Worm (Caenorhabditis elegans) whole organism, mixed stage, embryonic: ENCODE data around the gene dpf-2.

Source experiments
- ceh-43 ChIP-seq: fragments of 200-800 bp; sonication (Bioruptor generic); optimal IDR thresholded peaks from 2 replicates; lab custom pipeline; 2018; ENCODE audit warnings: mild to moderate bottlenecking, missing genetic modification characterization, moderate library complexity, missing compliant biosample characterization
- ceh-83 ChIP-seq: fragments of 200-800 bp; sonication (Bioruptor generic); optimal IDR thresholded peaks from 2 replicates; lab custom pipeline; 2018; ENCODE audit warnings: mild to moderate bottlenecking, missing genetic modification characterization, missing compliant biosample characterization
- cnd-1 ChIP-seq: fragments of 200-800 bp; sonication (Bioruptor generic); optimal IDR thresholded peaks from 2 replicates; lab custom pipeline; 2018; ENCODE audit warnings: mild to moderate bottlenecking, missing genetic modification characterization, missing compliant biosample characterization
- ham-2 ChIP-seq: fragments of 200-800 bp; sonication (Bioruptor generic); optimal IDR thresholded peaks from 2 replicates; lab custom pipeline; 2018; ENCODE audit warnings: mild to moderate bottlenecking, missing genetic modification characterization, missing compliant biosample characterization
- hlh-1 ChIP-seq: fragments of 150-350 bp; optimal IDR thresholded peaks from 2 replicates; lab custom pipeline; 2014; ENCODE audit warnings: missing biosample characterization, missing genetic modification reagents, missing genetic modification characterization
- lin-32 ChIP-seq: fragments of 200-800 bp; sonication (Bioruptor generic); optimal IDR thresholded peaks from 2 replicates; lab custom pipeline; 2018; ENCODE audit warnings: mild to moderate bottlenecking, missing genetic modification characterization, missing compliant biosample characterization
- mab-5 ChIP-seq: fragments of 150-350 bp; optimal IDR thresholded peaks from 2 replicates; lab custom pipeline; 2014; ENCODE audit warnings: missing biosample characterization, missing genetic modification characterization
- nhr-2 ChIP-seq: fragments of 150-350 bp; optimal IDR thresholded peaks from 2 replicates; lab custom pipeline; 2014; ENCODE audit warnings: missing biosample characterization, missing genetic modification characterization
- nhr-28 ChIP-seq: fragments of 150-350 bp; optimal IDR thresholded peaks from 2 replicates; lab custom pipeline; 2014; ENCODE audit warnings: missing biosample characterization, missing genetic modification characterization
- nhr-76 ChIP-seq: sonication (generic microtip); optimal IDR thresholded peaks from 2 replicates; lab custom pipeline; 2017; ENCODE audit warnings: missing biosample characterization, missing genetic modification characterization
- sptf-1 ChIP-seq: sonication (generic microtip); optimal IDR thresholded peaks from 2 replicates; lab custom pipeline; 2017; ENCODE audit warnings: mild to moderate bottlenecking, missing genetic modification characterization, moderate library complexity, missing compliant biosample characterization
- tbx-8 ChIP-seq: fragments of 200-800 bp; sonication (Bioruptor generic); optimal IDR thresholded peaks from 2 replicates; lab custom pipeline; 2018; ENCODE audit warnings: mild to moderate bottlenecking, missing genetic modification characterization, moderate library complexity, missing compliant biosample characterization
- unc-62 ChIP-seq: fragments of 150-350 bp; optimal IDR thresholded peaks from 2 replicates; lab custom pipeline; 2014; ENCODE audit warnings: missing biosample characterization, missing genetic modification reagents, missing genetic modification characterization

Gene dpf-2

DNA sequence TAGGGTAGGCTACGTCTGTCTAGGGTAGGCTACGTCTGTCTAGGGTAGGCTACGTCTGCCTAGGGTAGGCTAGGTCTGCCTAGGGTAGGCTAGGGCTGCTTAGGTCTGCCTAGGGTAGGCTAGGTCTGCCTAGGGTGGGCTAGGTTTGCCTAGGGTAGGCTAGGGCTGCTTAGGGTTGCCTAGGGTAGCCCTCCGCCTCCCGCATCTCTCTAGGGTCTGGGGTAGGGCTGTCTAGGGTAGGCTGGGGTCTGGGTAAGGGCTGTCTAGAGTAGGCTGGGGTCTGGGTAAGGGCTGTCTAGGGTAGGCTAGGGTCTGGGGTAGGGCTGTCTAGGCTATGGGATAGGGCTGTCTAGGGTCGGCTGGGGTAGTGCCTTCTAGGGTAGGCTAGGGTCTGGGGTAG lies 46.1 kb downstream of the dpf-2 start:
- no peak for TF ChIP-seq nhr-76 (tag; lab: Kevin White, UChicago)
- peak; percentile 41 for TF ChIP-seq ceh-83 (GFP tag; lab: Kevin White, UChicago)

DNA sequence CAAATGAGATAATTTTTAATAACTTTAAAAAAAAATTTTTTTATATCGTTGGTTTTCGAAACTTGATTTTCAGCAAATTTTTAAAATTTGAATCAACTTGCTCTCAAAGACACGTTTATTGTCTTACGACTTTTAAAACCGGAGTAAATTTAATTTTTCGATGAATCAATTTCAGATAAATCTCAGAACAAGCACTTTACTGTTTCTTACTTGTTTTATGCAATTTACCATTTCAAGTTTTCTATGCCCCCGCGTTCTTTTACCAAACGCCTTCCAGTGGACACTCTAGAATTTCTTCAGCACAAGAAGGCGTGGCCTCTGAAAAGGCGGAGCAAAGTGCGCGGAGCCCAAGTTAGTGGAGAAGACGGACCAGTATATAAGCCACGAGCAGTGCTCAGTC lies 49.5 kb downstream of the dpf-2 start, which contains the start of gene flp-8:
flp-8 (plus strand) TSS at position 301 of the 400 bp plus-strand sequence.
- no peak for TF ChIP-seq unc-62 (GFP tag; lab: Kevin White, UChicago)
- no peak for TF ChIP-seq tbx-8 (GFP tag; lab: Kevin White, UChicago)
- no peak for TF ChIP-seq nhr-28 (tag; lab: Kevin White, UChicago)
- no peak for TF ChIP-seq lin-32 (GFP tag; lab: Kevin White, UChicago)
- no peak for TF ChIP-seq ham-2
- no peak for TF ChIP-seq nhr-2 (tag; lab: Kevin White, UChicago)
- TF ChIP-seq hlh-1 (tag; lab: Kevin White, UChicago), result no peak
- TF ChIP-seq ceh-43 (GFP tag; lab: Kevin White, UChicago), result no peak
- TF ChIP-seq cnd-1 (tag; lab: Kevin White, UChicago), result no peak
- TF ChIP-seq mab-5 (tag; lab: Kevin White, UChicago), result no peak

DNA sequence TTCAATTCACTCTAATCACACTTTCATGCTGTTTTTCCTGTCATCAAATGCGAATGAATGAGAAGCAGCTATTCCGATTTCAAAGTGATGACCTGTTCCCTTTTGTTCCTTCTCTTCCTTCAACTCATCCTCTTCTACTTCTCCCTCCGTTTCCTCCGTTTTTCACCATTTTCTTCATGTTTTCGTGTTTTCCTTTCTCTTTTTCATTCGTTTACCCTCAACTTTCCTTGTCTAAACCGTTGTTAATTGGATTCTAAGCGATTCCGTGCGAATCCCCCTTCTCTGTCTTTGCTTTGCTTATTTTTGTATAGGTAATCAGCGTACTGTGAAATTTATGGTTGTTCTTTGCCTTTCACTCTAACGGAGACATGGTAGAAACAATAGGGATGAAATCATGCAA lies 54.2 kb downstream of the dpf-2 start:
- no peak for TF ChIP-seq nhr-28 (tag; lab: Kevin White, UChicago)
- TF ChIP-seq sptf-1 (tag; lab: Kevin White, UChicago), result peak; percentile 32
